Fruit fly (Drosophila melanogaster) whole organism, embryonic: ENCODE measurements around the gene BtbVII.

Experiments used
- Aef1 ChIP-seq: fragments of 200-800 bp; sonication (Bioruptor generic); IDR thresholded peaks from 3 replicates; pipeline ENCODE4 v1.3.6; 2022; ENCODE audit warnings: missing biosample characterization, missing genetic modification characterization
- Atf-2 ChIP-seq: fragments of 200-800 bp; sonication (Bioruptor generic); optimal IDR thresholded peaks from 2 replicates; lab custom pipeline; 2016; ENCODE audit warnings: missing biosample characterization, missing genetic modification characterization
- CG10959 ChIP-seq: fragments of 200-800 bp; sonication (Bioruptor generic); IDR thresholded peaks from 2 replicates; pipeline ENCODE4 v1.3.6; 2022; ENCODE audit warnings: missing biosample characterization, missing genetic modification characterization
- CG11560 ChIP-seq: fragments of 200-800 bp; sonication (Bioruptor generic); IDR thresholded peaks from 3 replicates; pipeline ENCODE4 v1.3.6; 2022; ENCODE audit warnings: missing biosample characterization, missing genetic modification characterization
- CG1233 ChIP-seq: fragments of 200-800 bp; sonication (Bioruptor generic); optimal IDR thresholded peaks from 4 replicates; lab custom pipeline; 2018; ENCODE audit warnings: missing biosample characterization, mild to moderate bottlenecking, missing genetic modification characterization
- CG14860 ChIP-seq: fragments of 200-800 bp; sonication (Bioruptor generic); IDR thresholded peaks from 3 replicates; pipeline ENCODE4 v1.3.6; 2022; ENCODE audit warnings: missing biosample characterization, missing genetic modification characterization; ENCODE audit not compliant: partially characterized antibody
- CG1529 ChIP-seq: fragments of 200-800 bp; sonication (Bioruptor generic); optimal IDR thresholded peaks from 3 replicates; lab custom pipeline; 2018; ENCODE audit warnings: missing biosample characterization, missing genetic modification characterization
- CG16779 ChIP-seq: fragments of 200-800 bp; sonication (Bioruptor generic); IDR thresholded peaks from 2 replicates; pipeline ENCODE4 v1.3.6; 2022; ENCODE audit warnings: missing biosample characterization, missing genetic modification characterization
- CG18476 ChIP-seq: fragments of 200-800 bp; sonication (Bioruptor generic); optimal IDR thresholded peaks from 2 replicates; lab custom pipeline; 2016; ENCODE audit warnings: missing biosample characterization, mild to moderate bottlenecking, missing genetic modification characterization
- CG2875 ChIP-seq: fragments of 200-800 bp; sonication (Bioruptor generic); optimal IDR thresholded peaks from 2 replicates; lab custom pipeline; 2017; ENCODE audit warnings: missing biosample characterization, mild to moderate bottlenecking, missing genetic modification characterization, missing genetic modification reagents
- CG31441 ChIP-seq: fragments of 200-800 bp; sonication (Bioruptor generic); IDR thresholded peaks from 2 replicates; pipeline ENCODE4 v1.3.6; 2022; ENCODE audit warnings: missing biosample characterization, missing genetic modification characterization
- CG3281 ChIP-seq: fragments of 200-800 bp; sonication (Bioruptor generic); optimal IDR thresholded peaks from 3 replicates; lab custom pipeline; 2017; ENCODE audit warnings: missing biosample characterization, mild to moderate bottlenecking, missing genetic modification characterization
- CG34422 ChIP-seq: fragments of 200-800 bp; sonication (Bioruptor generic); IDR thresholded peaks from 3 replicates; pipeline ENCODE4 v1.3.6; 2022; ENCODE audit warnings: missing biosample characterization, missing genetic modification characterization
- CG42726 ChIP-seq: fragments of 200-800 bp; sonication (Bioruptor generic); IDR thresholded peaks from 2 replicates; pipeline ENCODE4 v1.3.6; 2022; ENCODE audit warnings: missing biosample characterization, missing genetic modification characterization; ENCODE audit not compliant: partially characterized antibody
- CG4424 ChIP-seq: fragments of 200-800 bp; sonication (Bioruptor generic); optimal IDR thresholded peaks from 3 replicates; lab custom pipeline; 2016; ENCODE audit warnings: missing biosample characterization, missing genetic modification characterization
- CG8290 ChIP-seq, 3 experiments: fragments of 200-800 bp; sonication (Bioruptor generic); optimal IDR thresholded peaks; 2 replicates each; lab custom pipeline; 2016 to 2019; ENCODE audit warnings: missing biosample characterization in 3 of 3, missing genetic modification characterization in 3 of 3, mild to moderate bottlenecking in 2 of 3, moderate library complexity in 1 of 3
- CG8924 ChIP-seq: fragments of 200-800 bp; optimal IDR thresholded peaks from 3 replicates; lab custom pipeline; 2019; ENCODE audit warnings: missing biosample characterization, mild to moderate bottlenecking, missing genetic modification characterization, moderate library complexity
- CG8944 ChIP-seq: fragments of 200-800 bp; sonication (Bioruptor generic); optimal IDR thresholded peaks from 3 replicates; lab custom pipeline; 2016; ENCODE audit warnings: missing biosample characterization, missing genetic modification characterization
- CG9727 ChIP-seq: fragments of 200-800 bp; sonication (Bioruptor generic); optimal IDR thresholded peaks from 3 replicates; lab custom pipeline; 2017; ENCODE audit warnings: missing biosample characterization, mild to moderate bottlenecking, missing genetic modification characterization
- Camta ChIP-seq: fragments of 200-800 bp; sonication (Bioruptor generic); optimal IDR thresholded peaks from 2 replicates; lab custom pipeline; 2016; ENCODE audit warnings: missing biosample characterization, missing genetic modification characterization
- Dad ChIP-seq: fragments of 200-800 bp; sonication (Bioruptor generic); optimal IDR thresholded peaks from 3 replicates; lab custom pipeline; 2016; ENCODE audit warnings: missing biosample characterization, missing genetic modification characterization
- Elba2 ChIP-seq: fragments of 200-800 bp; sonication (Bioruptor generic); optimal IDR thresholded peaks from 3 replicates; lab custom pipeline; 2016; ENCODE audit warnings: missing biosample characterization, missing genetic modification characterization
- Fer1 ChIP-seq: fragments of 200-800 bp; sonication (Bioruptor generic); optimal IDR thresholded peaks from 2 replicates; lab custom pipeline; 2017; ENCODE audit warnings: missing biosample characterization, mild to moderate bottlenecking, missing genetic modification characterization
- HLH54F ChIP-seq: fragments of 200-800 bp; sonication (Bioruptor generic); optimal IDR thresholded peaks from 3 replicates; lab custom pipeline; 2016; ENCODE audit warnings: missing biosample characterization, missing genetic modification characterization
- Hr3 ChIP-seq: fragments of 200-800 bp; sonication (Bioruptor generic); optimal IDR thresholded peaks from 3 replicates; lab custom pipeline; 2016; ENCODE audit warnings: missing biosample characterization, missing genetic modification characterization
- Lim3 ChIP-seq: fragments of 200-800 bp; sonication (Bioruptor generic); IDR thresholded peaks from 2 replicates; pipeline ENCODE4 v1.3.6; 2022; ENCODE audit warnings: missing biosample characterization, missing genetic modification characterization
- Myb ChIP-seq: fragments of 200-800 bp; sonication (Bioruptor generic); optimal IDR thresholded peaks from 2 replicates; lab custom pipeline; 2016; ENCODE audit warnings: missing biosample characterization, missing genetic modification characterization
- Sox102F ChIP-seq: fragments of 200-800 bp; sonication (Bioruptor generic); optimal IDR thresholded peaks from 2 replicates; lab custom pipeline; 2018; ENCODE audit warnings: missing biosample characterization, mild to moderate bottlenecking, missing genetic modification characterization, moderate library complexity
- YL-1 ChIP-seq: fragments of 200-800 bp; sonication (Bioruptor generic); optimal IDR thresholded peaks from 3 replicates; lab custom pipeline; 2017; ENCODE audit warnings: missing biosample characterization, mild to moderate bottlenecking, missing genetic modification characterization
- aop ChIP-seq: fragments of 200-800 bp; sonication (Bioruptor generic); IDR thresholded peaks from 2 replicates; pipeline ENCODE4 v1.3.6; 2022; ENCODE audit warnings: missing biosample characterization, missing genetic modification characterization
- caup ChIP-seq: fragments of 200-800 bp; sonication (Bioruptor generic); optimal IDR thresholded peaks from 3 replicates; lab custom pipeline; 2017; ENCODE audit warnings: missing biosample characterization, mild to moderate bottlenecking, missing genetic modification characterization, moderate library complexity; ENCODE audit not compliant: severe bottlenecking
- cg ChIP-seq: fragments of 200-800 bp; sonication (Bioruptor generic); optimal IDR thresholded peaks from 3 replicates; lab custom pipeline; 2019; ENCODE audit warnings: missing biosample characterization, mild to moderate bottlenecking, missing genetic modification characterization, moderate library complexity
- crc ChIP-seq: fragments of 200-800 bp; sonication (Bioruptor generic); optimal IDR thresholded peaks from 2 replicates; lab custom pipeline; 2016; ENCODE audit warnings: missing biosample characterization, missing genetic modification characterization
- da ChIP-seq: fragments of 200-800 bp; sonication (Bioruptor generic); optimal IDR thresholded peaks from 2 replicates; lab custom pipeline; 2016; ENCODE audit warnings: missing biosample characterization, missing genetic modification characterization
- dan ChIP-seq: fragments of 200-800 bp; sonication (Bioruptor generic); IDR thresholded peaks from 2 replicates; pipeline ENCODE4 v1.3.6; 2022; ENCODE audit warnings: missing biosample characterization, missing genetic modification characterization
- dm ChIP-seq: fragments of 200-800 bp; sonication (Bioruptor generic); optimal IDR thresholded peaks from 3 replicates; lab custom pipeline; 2016; ENCODE audit warnings: missing biosample characterization, missing genetic modification characterization
- dmrt11E ChIP-seq: fragments of 200-800 bp; sonication (Bioruptor generic); optimal IDR thresholded peaks from 3 replicates; lab custom pipeline; 2018; ENCODE audit warnings: missing biosample characterization, mild to moderate bottlenecking, missing genetic modification characterization, moderate library complexity
- dmrt99B ChIP-seq: fragments of 200-800 bp; sonication (Bioruptor generic); optimal IDR thresholded peaks from 2 replicates; lab custom pipeline; 2018; ENCODE audit warnings: missing biosample characterization, mild to moderate bottlenecking, missing genetic modification characterization, moderate library complexity
- dysf ChIP-seq: fragments of 200-800 bp; sonication (Bioruptor generic); IDR thresholded peaks from 3 replicates; pipeline ENCODE4 v1.3.6; 2022; ENCODE audit warnings: missing biosample characterization, missing genetic modification characterization
- esg ChIP-seq: fragments of 200-800 bp; sonication (Bioruptor generic); conservative IDR thresholded peaks from 2 replicates; pipeline ENCODE4 v1.3.6; 2022; ENCODE audit warnings: missing biosample characterization, missing genetic modification characterization
- fru ChIP-seq: fragments of >200 bp; optimal IDR thresholded peaks from 2 replicates; lab custom pipeline; 2017
- kah ChIP-seq: fragments of 200-800 bp; sonication (Bioruptor generic); optimal IDR thresholded peaks from 2 replicates; lab custom pipeline; 2018; ENCODE audit warnings: missing biosample characterization, mild to moderate bottlenecking, missing genetic modification characterization
- lov ChIP-seq, 2 experiments: fragments of 200-800 bp in 1 of 2; fragments of >200 bp in 1 of 2; sonication (Bioruptor generic) in 1 of 2; IDR thresholded peaks in 1 of 2; optimal IDR thresholded peaks in 1 of 2; 2 replicates in 1 of 2; 3 replicates in 1 of 2; pipeline versions ENCODE4 v1.3.6 to Lab custom; 2017 to 2022; ENCODE audit warnings: missing biosample characterization in 1 of 2, missing genetic modification characterization in 1 of 2
- nerfin-2 ChIP-seq: fragments of 200-800 bp; sonication (Bioruptor generic); IDR thresholded peaks from 2 replicates; pipeline ENCODE4 v1.3.6; 2022; ENCODE audit warnings: missing biosample characterization, missing genetic modification characterization; ENCODE audit not compliant: partially characterized antibody
- nom ChIP-seq: fragments of 200-800 bp; sonication (Bioruptor generic); optimal IDR thresholded peaks from 2 replicates; lab custom pipeline; 2017; ENCODE audit warnings: missing biosample characterization, missing genetic modification characterization, mild to moderate bottlenecking, moderate library complexity, missing genetic modification reagents
- sens-2 ChIP-seq: fragments of 200-800 bp; sonication (Bioruptor generic); IDR thresholded peaks from 2 replicates; pipeline ENCODE4 v1.3.6; 2022; ENCODE audit warnings: missing biosample characterization, missing genetic modification characterization
- tna ChIP-seq: fragments of 200-800 bp; sonication (Bioruptor generic); IDR thresholded peaks from 2 replicates; pipeline ENCODE4 v1.3.6; 2022; ENCODE audit warnings: missing biosample characterization, missing genetic modification characterization; ENCODE audit not compliant: partially characterized antibody
- trh ChIP-seq: fragments of 200-800 bp; sonication (Bioruptor generic); optimal IDR thresholded peaks from 2 replicates; lab custom pipeline; 2016; ENCODE audit warnings: missing biosample characterization, missing genetic modification characterization
- usp ChIP-seq: fragments of >200 bp; optimal IDR thresholded peaks from 2 replicates; lab custom pipeline; 2017; ENCODE audit warnings: missing biosample characterization, missing genetic modification characterization

BtbVII gene

dm6 chr3L:3159309-3160194 lies 11.1 kb downstream of the BtbVII start, which contains the start of the genes ND-30 and CG15812 (continued):
- TF ChIP-seq sens-2 (GFP tag; lab: Robert Waterston, UW), result no peak
- no peak for TF ChIP-seq CG4424 (GFP tag; lab: Kevin White, UChicago)
- no peak for TF ChIP-seq dmrt99B (tag; lab: Kevin White, UChicago)
- TF ChIP-seq Hr3 (GFP tag; lab: Kevin White, UChicago), result peak; percentile 46
- TF ChIP-seq CG42726 (GFP tag; lab: Robert Waterston, UW), result no peak
- no peak for TF ChIP-seq CG1233 (GFP tag; lab: Kevin White, UChicago)
- peak; percentile 40 for TF ChIP-seq dmrt11E
- TF ChIP-seq crc (GFP tag; lab: Kevin White, UChicago), result no peak
- TF ChIP-seq Camta (GFP tag; lab: Kevin White, UChicago), result no peak
- no peak for TF ChIP-seq CG2875 (GFP tag; lab: Kevin White, UChicago)
- no peak for TF ChIP-seq CG14860 (GFP tag; lab: Robert Waterston, UW)
- TF ChIP-seq CG8924, result peak; percentile 51
- TF ChIP-seq dysf, result no peak
- TF ChIP-seq aop (GFP tag; lab: Robert Waterston, UW), result no peak
- TF ChIP-seq fru (lab: Kevin White, UChicago), result no peak
- TF ChIP-seq CG9727 (GFP tag; lab: Kevin White, UChicago), result peak; percentile 4
- TF ChIP-seq CG34422 (GFP tag; lab: Robert Waterston, UW), result no peak
- TF ChIP-seq CG16779 (GFP tag; lab: Robert Waterston, UW), result no peak
- TF ChIP-seq trh (GFP tag; lab: Kevin White, UChicago), result no peak
- TF ChIP-seq CG10959 (GFP tag; lab: Robert Waterston, UW), result no peak
- TF ChIP-seq nom, result no peak
- TF ChIP-seq Sox102F (GFP tag; lab: Kevin White, UChicago), result no peak
- TF ChIP-seq tna (GFP tag; lab: Robert Waterston, UW), result no peak
- TF ChIP-seq dm, result no peak
- TF ChIP-seq dan (GFP tag; lab: Robert Waterston, UW), result no peak
- TF ChIP-seq CG11560 (tag; lab: Robert Waterston, UW), result no peak
- TF ChIP-seq Myb, result no peak
- peak; percentile 41 for TF ChIP-seq YL-1 (GFP tag; lab: Kevin White, UChicago)
- TF ChIP-seq lov (optimal IDR thresholded peaks at IDR 0.05; lab: Kevin White, UChicago), result no peak
- TF ChIP-seq lov (GFP tag; IDR thresholded peaks at IDR 0.05; lab: Robert Waterston, UW), result no peak
- no peak for TF ChIP-seq CG8944 (GFP tag; lab: Kevin White, UChicago)
- no peak for TF ChIP-seq Atf-2 (GFP tag; lab: Kevin White, UChicago)
- no peak for TF ChIP-seq HLH54F
- no peak for TF ChIP-seq caup (GFP tag; lab: Kevin White, UChicago)
- no peak for TF ChIP-seq nerfin-2 (GFP tag; lab: Robert Waterston, UW)
- TF ChIP-seq usp, result no peak
- no peak for TF ChIP-seq Lim3 (GFP tag; lab: Robert Waterston, UW)
- no peak for TF ChIP-seq Aef1 (GFP tag; lab: Robert Waterston, UW)
- TF ChIP-seq Fer1 (GFP tag; lab: Kevin White, UChicago), result no peak
- TF ChIP-seq CG3281 (GFP tag; lab: Kevin White, UChicago), result no peak
- TF ChIP-seq da, result no peak
- no peak for TF ChIP-seq CG8290 (GFP tag; optimal IDR thresholded peaks at IDR 0.05; lab: Kevin White, UChicago)
- no peak for TF ChIP-seq CG8290 (tag; optimal IDR thresholded peaks at IDR 0.05; lab: Kevin White, UChicago)
- TF ChIP-seq kah (GFP tag; lab: Kevin White, UChicago), result no peak
- no peak for TF ChIP-seq CG31441
- no peak for TF ChIP-seq CG1529 (GFP tag; lab: Kevin White, UChicago)
- TF ChIP-seq esg (GFP tag; lab: Robert Waterston, UW), result no peak
- TF ChIP-seq Dad (GFP tag; lab: Kevin White, UChicago), result no peak
- no peak for TF ChIP-seq cg (GFP tag; lab: Kevin White, UChicago)
- TF ChIP-seq CG18476 (GFP tag; lab: Kevin White, UChicago), result no peak
- TF ChIP-seq Elba2 (GFP tag; lab: Kevin White, UChicago), result peak; percentile 95
